Fruit fly (Drosophila melanogaster) whole organism, wandering third instar larva: ENCODE measurements around the gene Arl2.

Experiments
- Mio ChIP-seq: sonication (Bioruptor generic); optimal IDR thresholded peaks from 2 replicates; lab custom pipeline; 2016; ENCODE audit warnings: missing biosample characterization, missing genetic modification characterization
- foxo ChIP-seq, 2 experiments: fragments of 200-800 bp; sonication (Bioruptor generic); optimal IDR thresholded peaks; 2 replicates in 1 of 2; 3 replicates in 1 of 2; lab custom pipeline; 2016 to 2017; ENCODE audit warnings: missing biosample characterization in 2 of 2, missing genetic modification characterization in 2 of 2
- h ChIP-seq: fragments of 200-800 bp; sonication (Bioruptor generic); optimal IDR thresholded peaks from 3 replicates; lab custom pipeline; 2016; ENCODE audit warnings: missing biosample characterization, mild to moderate bottlenecking, missing genetic modification characterization

- no peak for TF ChIP-seq Mio (GFP tag; lab: Kevin White, UChicago)
- TF ChIP-seq h (GFP tag; lab: Kevin White, UChicago) = no peak
- no peak for TF ChIP-seq foxo (GFP tag; optimal IDR thresholded peaks at IDR 0.05; lab: Kevin White, UChicago)
Observed at dm6 chr3R:8358004-8358403, 17.1 kb downstream of the Arl2 start.
